Fruit fly (Drosophila melanogaster) Kc167 (cell line): ENCODE results near the gene Prim1.

ENCODE experiments used
- Myc ChIP-seq: fragments of >200 bp; optimal IDR thresholded peaks from 2 replicates; lab custom pipeline; 2017; ENCODE audit warnings: missing external identifiers
- Sin3A ChIP-seq: fragments of >200 bp; optimal IDR thresholded peaks from 2 replicates; lab custom pipeline; 2018; ENCODE audit warnings: missing external identifiers
- h ChIP-seq: fragments of >200 bp; optimal IDR thresholded peaks from 3 replicates; lab custom pipeline; 2018; ENCODE audit warnings: missing external identifiers
- insv ChIP-seq: fragments of >200 bp; optimal IDR thresholded peaks from 3 replicates; lab custom pipeline; 2018; ENCODE audit warnings: missing external identifiers
- psq ChIP-seq: fragments of >200 bp; optimal IDR thresholded peaks from 2 replicates; lab custom pipeline; 2017; ENCODE audit warnings: missing external identifiers
- ttk ChIP-seq: sonication (Bioruptor generic); optimal IDR thresholded peaks from 2 replicates; lab custom pipeline; 2017; ENCODE audit warnings: missing external identifiers

DNA sequence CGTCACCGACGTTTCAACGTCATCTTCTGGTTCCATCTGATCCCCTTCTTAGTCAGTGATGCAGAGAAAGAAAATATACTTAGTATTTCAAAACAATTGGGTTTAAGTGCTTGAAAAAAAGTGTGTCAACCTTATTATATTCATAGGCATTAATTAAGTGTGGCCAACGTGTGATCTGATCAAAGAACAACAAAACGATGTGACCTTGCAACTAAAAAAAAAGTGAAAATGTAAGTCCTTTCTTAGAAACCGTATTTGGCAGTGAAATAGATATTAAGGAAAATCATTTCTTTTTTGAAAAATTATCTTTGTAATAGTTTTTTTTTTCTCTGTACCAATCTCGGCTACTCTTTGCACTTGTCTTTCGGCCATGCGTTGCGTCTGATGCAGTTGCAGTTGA lies 44.9 kb downstream of the Prim1 start:
- TF ChIP-seq ttk (lab: Kevin White, UChicago) (no peak), psq (lab: Kevin White, UChicago) (no peak), insv (no peak), Myc (no peak), h (lab: Kevin White, UChicago) (no peak), Sin3A (no peak)
